Worm (Caenorhabditis elegans) whole organism, L3 larva: ENCODE results near the gene K06G5.3.

Experiments used
- aly-2 ChIP-seq: fragments of 150-350 bp; optimal IDR thresholded peaks from 2 replicates; lab custom pipeline; 2014; ENCODE audit warnings: missing biosample characterization, missing genetic modification characterization
- ama-1 ChIP-seq: fragments of 150-350 bp; optimal IDR thresholded peaks from 2 replicates; lab custom pipeline; 2018
- fkh-10 ChIP-seq: sonication (generic microtip); optimal IDR thresholded peaks from 2 replicates; lab custom pipeline; 2017; ENCODE audit warnings: missing biosample characterization, missing genetic modification reagents, missing genetic modification characterization
- nhr-11 ChIP-seq: fragments of 150-350 bp; optimal IDR thresholded peaks from 2 replicates; lab custom pipeline; 2014; ENCODE audit warnings: missing biosample characterization, missing genetic modification characterization
- pha-4 ChIP-seq: fragments of 150-350 bp; optimal IDR thresholded peaks from 2 replicates; lab custom pipeline; 2014; ENCODE audit warnings: missing biosample characterization, missing genetic modification reagents, missing genetic modification characterization
- unc-39 ChIP-seq: sonication (generic microtip); optimal IDR thresholded peaks from 4 replicates; lab custom pipeline; 2017; ENCODE audit warnings: missing biosample characterization, missing genetic modification characterization
- ztf-4 ChIP-seq: fragments of 150-350 bp; optimal IDR thresholded peaks from 2 replicates; lab custom pipeline; 2014; ENCODE audit warnings: missing biosample characterization, missing genetic modification characterization

DNA sequence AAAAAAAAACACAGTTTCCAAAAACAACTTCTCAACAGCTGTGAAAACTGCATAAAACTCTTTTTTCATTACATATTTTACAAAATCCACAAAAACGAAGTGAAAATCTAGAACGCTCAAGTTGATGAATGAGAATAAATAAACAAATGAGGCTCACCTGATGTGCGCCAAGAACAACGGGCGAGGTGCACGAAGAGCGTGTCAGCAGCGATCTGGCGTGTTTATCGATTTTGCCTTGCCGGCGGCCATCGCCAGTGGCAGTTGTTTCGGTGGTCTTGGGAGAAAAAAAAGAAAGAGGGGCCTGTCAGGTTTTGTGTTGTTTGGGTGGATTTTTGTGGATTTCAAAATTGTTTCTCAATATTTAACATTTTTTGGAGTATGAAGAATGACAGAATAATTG, 49.2 kb downstream of the K06G5.3 start, which contains the start of gene idhb-1:
- TF ChIP-seq fkh-10 (GFP tag; lab: Kevin White, UChicago), result peak; percentile 8
- no peak for TF ChIP-seq ztf-4 (tag; lab: Kevin White, UChicago)
- no peak for TF ChIP-seq nhr-11 (tag; lab: Kevin White, UChicago)
- peak; percentile 82 for TF ChIP-seq pha-4 (tag; lab: Kevin White, UChicago)
- TF ChIP-seq ama-1 (lab: Kevin White, UChicago), result peak; percentile 11
- TF ChIP-seq aly-2, result no peak
- TF ChIP-seq unc-39 (tag; lab: Kevin White, UChicago), result no peak
